Fruit fly (Drosophila melanogaster) whole organism, embryonic: ENCODE measurements around the gene Rack1.
A peak's percentile ranks its signal among the peaks of the same experiment; 100 is the strongest.

Experiments
- CG10147 ChIP-seq: fragments of 200-800 bp; sonication (Bioruptor generic); optimal IDR thresholded peaks from 2 replicates; lab custom pipeline; 2019; ENCODE audit warnings: missing biosample characterization, mild to moderate bottlenecking, missing genetic modification characterization, moderate library complexity
- CG10366 ChIP-seq: fragments of 200-800 bp; sonication (Bioruptor generic); IDR thresholded peaks from 2 replicates; pipeline ENCODE4 v1.3.6; 2022; ENCODE audit warnings: missing biosample characterization, missing genetic modification characterization
- CG10431 ChIP-seq: fragments of 200-800 bp; sonication (Bioruptor generic); optimal IDR thresholded peaks from 3 replicates; lab custom pipeline; 2018; ENCODE audit warnings: missing biosample characterization, mild to moderate bottlenecking, missing genetic modification characterization
- CG11398 ChIP-seq: fragments of 200-800 bp; sonication (Bioruptor generic); optimal IDR thresholded peaks from 2 replicates; lab custom pipeline; 2016; ENCODE audit warnings: missing biosample characterization, missing genetic modification characterization
- CG11504 ChIP-seq: fragments of 200-800 bp; sonication (Bioruptor generic); optimal IDR thresholded peaks from 3 replicates; lab custom pipeline; 2019; ENCODE audit warnings: missing biosample characterization, mild to moderate bottlenecking, missing genetic modification characterization, moderate library complexity
- CG12942 ChIP-seq: fragments of 200-800 bp; sonication (Bioruptor generic); optimal IDR thresholded peaks from 3 replicates; lab custom pipeline; 2016; ENCODE audit warnings: missing biosample characterization, missing genetic modification characterization
- CG13894 ChIP-seq: fragments of 200-800 bp; sonication (Bioruptor generic); optimal IDR thresholded peaks from 3 replicates; lab custom pipeline; 2018; ENCODE audit warnings: missing biosample characterization, mild to moderate bottlenecking, missing genetic modification characterization, moderate library complexity
- CG14014 ChIP-seq: fragments of 200-800 bp; sonication (Bioruptor generic); IDR thresholded peaks from 2 replicates; pipeline ENCODE4 v1.3.6; 2022; ENCODE audit warnings: missing biosample characterization, missing genetic modification characterization
- CG1647 ChIP-seq: fragments of 200-800 bp; sonication (Bioruptor generic); optimal IDR thresholded peaks from 3 replicates; lab custom pipeline; 2016; ENCODE audit warnings: missing biosample characterization, missing genetic modification characterization
- CG16813 ChIP-seq: fragments of 200-800 bp; sonication (Bioruptor generic); IDR thresholded peaks from 3 replicates; pipeline ENCODE4 v1.3.6; 2022; ENCODE audit warnings: missing biosample characterization, missing genetic modification characterization; ENCODE audit not compliant: partially characterized antibody
- CG30403 ChIP-seq: fragments of 200-800 bp; sonication (Bioruptor generic); optimal IDR thresholded peaks from 3 replicates; lab custom pipeline; 2016; ENCODE audit warnings: missing biosample characterization, missing genetic modification characterization
- CG3407 ChIP-seq: fragments of 200-800 bp; sonication (Bioruptor generic); optimal IDR thresholded peaks from 2 replicates; lab custom pipeline; 2018; ENCODE audit warnings: missing biosample characterization, mild to moderate bottlenecking, missing genetic modification characterization
- CG6254 ChIP-seq: fragments of 200-800 bp; sonication (Bioruptor generic); optimal IDR thresholded peaks from 3 replicates; lab custom pipeline; 2017; ENCODE audit warnings: mild to moderate bottlenecking, missing biosample characterization, missing genetic modification reagents, missing genetic modification characterization
- CG7372 ChIP-seq: fragments of 200-800 bp; sonication (Bioruptor generic); IDR thresholded peaks from 2 replicates; pipeline ENCODE4 v1.3.6; 2022; ENCODE audit warnings: missing biosample characterization, missing genetic modification characterization
- Doc2 ChIP-seq: fragments of 200-800 bp; sonication (Bioruptor generic); IDR thresholded peaks from 2 replicates; pipeline ENCODE4 v1.3.6; 2022; ENCODE audit warnings: missing biosample characterization, missing genetic modification characterization
- Doc3 ChIP-seq: fragments of 200-800 bp; sonication (Bioruptor generic); IDR thresholded peaks from 3 replicates; pipeline ENCODE4 v1.3.6; 2022; ENCODE audit warnings: missing biosample characterization, missing genetic modification characterization; ENCODE audit not compliant: partially characterized antibody
- Eip74EF ChIP-seq, 2 experiments: fragments of 200-800 bp in 1 of 2; fragments of >200 bp in 1 of 2; sonication (Bioruptor generic) in 1 of 2; optimal IDR thresholded peaks; 2 replicates each; lab custom pipeline; 2017 to 2019; ENCODE audit warnings: missing biosample characterization in 2 of 2, missing genetic modification characterization in 2 of 2, mild to moderate bottlenecking in 1 of 2, moderate library complexity in 1 of 2
- GATAe ChIP-seq: fragments of 200-800 bp; sonication (Bioruptor generic); conservative IDR thresholded peaks from 2 replicates; pipeline ENCODE4 v1.3.6; 2022; ENCODE audit warnings: missing biosample characterization, missing genetic modification characterization
- H2.0 ChIP-seq: fragments of 200-800 bp; sonication (Bioruptor generic); IDR thresholded peaks from 2 replicates; pipeline ENCODE4 v1.3.6; 2022; ENCODE audit warnings: missing biosample characterization, missing genetic modification characterization
- HLHmδ ChIP-seq: fragments of 200-800 bp; sonication (Bioruptor generic); optimal IDR thresholded peaks from 2 replicates; lab custom pipeline; 2018; ENCODE audit warnings: missing biosample characterization, mild to moderate bottlenecking, missing genetic modification characterization, moderate library complexity
- Hmx ChIP-seq: fragments of 200-800 bp; sonication (Bioruptor generic); optimal IDR thresholded peaks from 2 replicates; lab custom pipeline; 2016; ENCODE audit warnings: missing biosample characterization, missing genetic modification characterization
- Med ChIP-seq: fragments of 200-800 bp; sonication (Bioruptor generic); peaks from one replicate; lab custom pipeline; 2016; ENCODE audit warnings: missing biosample characterization, missing genetic modification characterization, mild to moderate bottlenecking, inconsistent platforms, moderate library complexity
- Mes4 ChIP-seq: fragments of 200-800 bp; sonication (Bioruptor generic); optimal IDR thresholded peaks from 2 replicates; lab custom pipeline; 2016; ENCODE audit warnings: missing biosample characterization, missing genetic modification characterization
- NFAT ChIP-seq: fragments of 200-800 bp; sonication (Bioruptor generic); IDR thresholded peaks from 2 replicates; pipeline ENCODE4 v1.3.6; 2022; ENCODE audit warnings: missing biosample characterization, missing genetic modification characterization
- Optix ChIP-seq: fragments of 200-800 bp; sonication (Bioruptor generic); IDR thresholded peaks from 3 replicates; pipeline ENCODE4 v1.3.6; 2022; ENCODE audit warnings: missing biosample characterization, missing genetic modification characterization
- Pdp1 ChIP-seq, 2 experiments: fragments of 200-800 bp; sonication (Bioruptor generic); optimal IDR thresholded peaks; 3 replicates each; lab custom pipeline; 2016; ENCODE audit warnings: missing biosample characterization in 2 of 2, missing genetic modification characterization in 2 of 2, mild to moderate bottlenecking in 1 of 2, moderate library complexity in 1 of 2
- Sox102F ChIP-seq: fragments of 200-800 bp; sonication (Bioruptor generic); optimal IDR thresholded peaks from 2 replicates; lab custom pipeline; 2018; ENCODE audit warnings: missing biosample characterization, mild to moderate bottlenecking, missing genetic modification characterization, moderate library complexity
- Stat92E ChIP-seq, 3 experiments: fragments of >200 bp in 2 of 3; fragments of 200-800 bp in 1 of 3; sonication (Bioruptor generic) in 1 of 3; optimal IDR thresholded peaks; 2 replicates each; lab custom pipeline; 2017 to 2019; ENCODE audit warnings: missing biosample characterization in 3 of 3, missing genetic modification characterization in 3 of 3, mild to moderate bottlenecking in 1 of 3, moderate library complexity in 1 of 3
- Vsx1 ChIP-seq: fragments of 200-800 bp; sonication (Bioruptor generic); optimal IDR thresholded peaks from 2 replicates; lab custom pipeline; 2017; ENCODE audit warnings: missing biosample characterization, mild to moderate bottlenecking, missing genetic modification characterization, missing genetic modification reagents
- abd-A ChIP-seq: fragments of 200-800 bp; sonication (Bioruptor generic); optimal IDR thresholded peaks from 3 replicates; lab custom pipeline; 2019; ENCODE audit warnings: missing biosample characterization, mild to moderate bottlenecking, missing genetic modification characterization, moderate library complexity
- ato ChIP-seq: fragments of 200-800 bp; sonication (Bioruptor generic); IDR thresholded peaks from 2 replicates; pipeline ENCODE4 v1.3.6; 2022; ENCODE audit warnings: missing biosample characterization, missing genetic modification characterization; ENCODE audit not compliant: partially characterized antibody
- cg ChIP-seq: fragments of 200-800 bp; sonication (Bioruptor generic); optimal IDR thresholded peaks from 3 replicates; lab custom pipeline; 2019; ENCODE audit warnings: missing biosample characterization, mild to moderate bottlenecking, missing genetic modification characterization, moderate library complexity
- dan ChIP-seq: fragments of 200-800 bp; sonication (Bioruptor generic); IDR thresholded peaks from 2 replicates; pipeline ENCODE4 v1.3.6; 2022; ENCODE audit warnings: missing biosample characterization, missing genetic modification characterization
- insv ChIP-seq, 2 experiments: fragments of 200-800 bp; sonication (Bioruptor generic); optimal IDR thresholded peaks; 3 replicates each; lab custom pipeline; 2016 to 2018; ENCODE audit warnings: missing biosample characterization in 2 of 2, missing genetic modification characterization in 2 of 2
- kay ChIP-seq: fragments of 200-800 bp; sonication (Bioruptor generic); optimal IDR thresholded peaks from 2 replicates; lab custom pipeline; 2016; ENCODE audit warnings: missing biosample characterization, missing genetic modification characterization
- ken ChIP-seq: fragments of 200-800 bp; sonication (Bioruptor generic); IDR thresholded peaks from 3 replicates; pipeline ENCODE4 v1.3.6; 2022; ENCODE audit warnings: missing biosample characterization, missing genetic modification characterization
- knrl ChIP-seq: fragments of 200-800 bp; sonication (Bioruptor generic); IDR thresholded peaks from 3 replicates; pipeline ENCODE4 v1.3.6; 2022; ENCODE audit warnings: missing biosample characterization, missing genetic modification characterization; ENCODE audit not compliant: partially characterized antibody
- luna ChIP-seq: fragments of 200-800 bp; sonication (Bioruptor generic); optimal IDR thresholded peaks from 2 replicates; lab custom pipeline; 2016; ENCODE audit warnings: missing biosample characterization, missing genetic modification characterization
- nau ChIP-seq: fragments of 200-800 bp; sonication (Bioruptor generic); optimal IDR thresholded peaks from 3 replicates; lab custom pipeline; 2017; ENCODE audit warnings: missing biosample characterization, mild to moderate bottlenecking, missing genetic modification characterization, missing genetic modification reagents
- pan ChIP-seq, 4 experiments: fragments of >200 bp in 3 of 4; fragments of 200-800 bp in 1 of 4; sonication (Bioruptor generic) in 1 of 4; optimal IDR thresholded peaks in 3 of 4; IDR thresholded peaks in 1 of 4; 2 replicates each; pipeline versions ENCODE4 v1.3.6 to Lab custom; 2017 to 2022; ENCODE audit warnings: missing biosample characterization in 2 of 4, missing genetic modification characterization in 2 of 4, mixed read lengths in 1 of 4
- pnt ChIP-seq: fragments of 200-800 bp; sonication (Bioruptor generic); optimal IDR thresholded peaks from 3 replicates; lab custom pipeline; 2016; ENCODE audit warnings: missing biosample characterization, missing genetic modification characterization
- pros ChIP-seq: fragments of 200-800 bp; sonication (Bioruptor generic); optimal IDR thresholded peaks from 3 replicates; lab custom pipeline; 2019; ENCODE audit warnings: missing biosample characterization, mild to moderate bottlenecking, missing genetic modification characterization, moderate library complexity
- scrt ChIP-seq: fragments of 200-800 bp; sonication (Bioruptor generic); optimal IDR thresholded peaks from 2 replicates; lab custom pipeline; 2018; ENCODE audit warnings: missing biosample characterization, mild to moderate bottlenecking, missing genetic modification characterization, moderate library complexity
- sens ChIP-seq: fragments of 200-800 bp; sonication (Bioruptor generic); peaks from one replicate; lab custom pipeline; 2016; ENCODE audit warnings: missing biosample characterization, missing genetic modification characterization
- slou ChIP-seq: fragments of 200-800 bp; sonication (Bioruptor generic); optimal IDR thresholded peaks from 3 replicates; lab custom pipeline; 2016; ENCODE audit warnings: missing biosample characterization, missing genetic modification characterization
- trh ChIP-seq: fragments of 200-800 bp; sonication (Bioruptor generic); optimal IDR thresholded peaks from 2 replicates; lab custom pipeline; 2016; ENCODE audit warnings: missing biosample characterization, missing genetic modification characterization
- wdn ChIP-seq: fragments of 200-800 bp; sonication (Bioruptor generic); IDR thresholded peaks from 2 replicates; pipeline ENCODE4 v1.3.6; 2022; ENCODE audit warnings: missing biosample characterization, missing genetic modification characterization
- zen ChIP-seq: fragments of 200-800 bp; sonication (Bioruptor generic); optimal IDR thresholded peaks from 3 replicates; lab custom pipeline; 2018; ENCODE audit warnings: missing biosample characterization, mild to moderate bottlenecking, missing genetic modification characterization, moderate library complexity
- zf30C ChIP-seq: fragments of 200-800 bp; sonication (Bioruptor generic); optimal IDR thresholded peaks from 3 replicates; lab custom pipeline; 2018; ENCODE audit warnings: missing biosample characterization, mild to moderate bottlenecking, missing genetic modification characterization

Rack1 gene

DNA sequence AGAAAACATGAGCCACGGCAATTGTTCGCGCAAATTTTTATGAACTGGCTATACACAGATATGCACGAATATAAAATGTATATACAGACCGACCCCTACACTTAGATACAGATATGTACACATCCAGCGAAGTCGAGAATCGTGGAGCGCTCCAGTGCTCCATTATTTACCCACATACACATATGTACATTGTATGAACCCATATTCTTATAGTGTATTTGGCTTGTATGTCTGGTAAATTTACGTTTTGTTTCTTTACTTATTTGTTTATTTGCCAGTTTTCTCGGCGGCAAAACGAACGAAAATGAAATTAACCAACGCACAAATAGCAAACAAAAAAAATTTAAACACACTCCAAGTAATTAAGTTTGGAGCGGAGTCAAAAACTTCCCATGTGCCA lies 13.8 kb downstream of the Rack1 start (continued):
- peak; percentile 39 for TF ChIP-seq CG3407 (GFP tag; lab: Kevin White, UChicago)
- TF ChIP-seq sens (GFP tag; lab: Kevin White, UChicago), result peak; percentile 77
- TF ChIP-seq zen (tag; lab: Kevin White, UChicago), result no peak
- no peak for TF ChIP-seq Stat92E (GFP tag; optimal IDR thresholded peaks at IDR 0.05; lab: Kevin White, UChicago)
- no peak for TF ChIP-seq dan (GFP tag; lab: Robert Waterston, UW)
- no peak for TF ChIP-seq H2.0 (GFP tag; lab: Robert Waterston, UW)
- no peak for TF ChIP-seq CG10366 (GFP tag; lab: Robert Waterston, UW)
- no peak for TF ChIP-seq Optix (GFP tag; lab: Robert Waterston, UW)
- TF ChIP-seq abd-A (tag; lab: Kevin White, UChicago), result no peak
- TF ChIP-seq CG11398 (GFP tag; lab: Kevin White, UChicago), result no peak
- no peak for TF ChIP-seq GATAe (GFP tag; lab: Robert Waterston, UW)
- TF ChIP-seq luna (GFP tag; lab: Kevin White, UChicago), result no peak
- TF ChIP-seq CG6254 (GFP tag; lab: Kevin White, UChicago), result peak; percentile 69
- no peak for TF ChIP-seq zf30C (GFP tag; lab: Kevin White, UChicago)
- no peak for TF ChIP-seq pros (GFP tag; lab: Kevin White, UChicago)
- TF ChIP-seq trh, result no peak
- TF ChIP-seq CG12942 (GFP tag; lab: Kevin White, UChicago), result no peak
- peak; percentile 61; the same call in 1 of the 2 replicates for TF ChIP-seq CG14014 (GFP tag; lab: Robert Waterston, UW)
- peak; percentile 37; the same call in 1 of the 2 replicates for TF ChIP-seq wdn (GFP tag; lab: Robert Waterston, UW)
- no peak for TF ChIP-seq Mes4
- TF ChIP-seq nau (GFP tag; lab: Kevin White, UChicago), result peak; percentile 68
- TF ChIP-seq CG30403 (GFP tag; lab: Kevin White, UChicago), result no peak
- TF ChIP-seq HLHmδ (GFP tag; lab: Kevin White, UChicago), result peak; percentile 37
- TF ChIP-seq Doc3, result no peak
- TF ChIP-seq kay (GFP tag; lab: Kevin White, UChicago), result peak; percentile 51
- no peak for TF ChIP-seq pnt (GFP tag; lab: Kevin White, UChicago)
- TF ChIP-seq insv (GFP tag; optimal IDR thresholded peaks at IDR 0.05; lab: Kevin White, UChicago), result peak in 1 of 2 experiments; percentile 23
- TF ChIP-seq knrl, result no peak
- TF ChIP-seq Vsx1 (GFP tag; lab: Kevin White, UChicago), result peak; percentile 7
- TF ChIP-seq CG7372 (GFP tag; lab: Robert Waterston, UW), result no peak
- TF ChIP-seq slou, result peak; percentile 41
- no peak for TF ChIP-seq ato
- TF ChIP-seq Pdp1 (GFP tag; optimal IDR thresholded peaks at IDR 0.05; lab: Kevin White, UChicago), result peak in 1 of 2 experiments; percentile 21
- TF ChIP-seq CG11504 (tag; lab: Kevin White, UChicago), result no peak
- peak; percentile 87 for TF ChIP-seq CG13894 (tag; lab: Kevin White, UChicago)
- TF ChIP-seq Eip74EF (GFP tag; optimal IDR thresholded peaks at IDR 0.05; lab: Kevin White, UChicago), result peak in 1 of 2 experiments; percentile 28
- TF ChIP-seq Hmx (GFP tag; lab: Kevin White, UChicago), result no peak
- peak; percentile 65 for TF ChIP-seq cg (GFP tag; lab: Kevin White, UChicago)
- no peak for TF ChIP-seq Doc2 (GFP tag; lab: Robert Waterston, UW)
- peak; percentile 64 for TF ChIP-seq CG10147 (GFP tag; lab: Kevin White, UChicago)
- TF ChIP-seq Med, result peak; percentile 92
- peak; percentile 53 for TF ChIP-seq scrt (GFP tag; lab: Kevin White, UChicago)
- no peak for TF ChIP-seq Sox102F (GFP tag; lab: Kevin White, UChicago)
- no peak for TF ChIP-seq ken (GFP tag; lab: Robert Waterston, UW)
- TF ChIP-seq CG16813 (GFP tag; lab: Robert Waterston, UW), result no peak
- peak; percentile 65; the same call in 1 of the 2 replicates for TF ChIP-seq NFAT
- peak; percentile 38 for TF ChIP-seq CG10431 (GFP tag; lab: Kevin White, UChicago)
- no peak for TF ChIP-seq pan (optimal IDR thresholded peaks at IDR 0.05; lab: Kevin White, UChicago)
- TF ChIP-seq pan (GFP tag; optimal IDR thresholded peaks at IDR 0.05 in 1 of 2, IDR thresholded peaks at IDR 0.05 in 1 of 2), result peak in 1 of 2 experiments; percentile 43
- peak; percentile 29 for TF ChIP-seq CG1647 (GFP tag; lab: Kevin White, UChicago)
